Worm (Caenorhabditis elegans): Measurements from ENCODE around the gene K07F5.8.
"Not testable (repeated sequence)": the region's sequence is repeated elsewhere in the genome, so short reads cannot be mapped to it uniquely, and the experiment has no call there.

DNA sequence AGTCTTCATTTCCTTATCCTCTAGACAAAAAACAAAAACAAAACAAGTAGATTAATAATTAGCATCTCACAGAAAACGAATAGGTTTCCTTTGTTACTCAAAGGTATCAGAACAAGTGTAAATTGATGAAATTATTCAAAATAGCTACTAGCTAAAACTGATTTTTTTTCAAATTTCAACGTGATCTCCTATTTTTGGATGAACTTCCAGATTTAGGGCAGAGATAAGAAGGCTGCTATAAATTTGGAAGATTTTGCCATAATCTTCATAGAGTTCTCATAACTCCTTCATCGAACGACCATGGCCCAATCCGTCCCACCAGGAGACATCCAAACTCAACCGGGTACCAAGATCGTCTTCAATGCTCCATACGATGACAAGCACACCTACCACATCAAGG lies 44.8 kb upstream of the K07F5.8 start, which contains the start of gene msp-77:
- not testable (repeated sequence) for TF ChIP-seq unc-62 (GFP tag; optimal IDR thresholded peaks at IDR 0.05 in 1 of 2); unc-62 (tag; optimal IDR thresholded peaks at IDR 0.05); fos-1 (tag; optimal IDR thresholded peaks at IDR 0.05); vab-7 (GFP tag; IDR thresholded peaks at IDR 0.05); spr-3 (GFP tag; optimal IDR thresholded peaks at IDR 0.05); mdl-1 (tag; optimal IDR thresholded peaks at IDR 0.05); pha-4 (GFP tag; IDR thresholded peaks at IDR 0.05); pha-4 (tag; optimal IDR thresholded peaks at IDR 0.05); ztf-7 (tag; optimal IDR thresholded peaks at IDR 0.05); daf-19 (GFP tag; conservative IDR thresholded peaks at IDR 0.05)
